Worm (Caenorhabditis elegans) whole organism, L2 larva: ENCODE results near the gene T24C4.3.

Experiments
- ama-1 ChIP-seq: fragments of 150-350 bp; optimal IDR thresholded peaks from 2 replicates; lab custom pipeline; 2018; ENCODE audit warnings: inconsistent platforms
- ceh-82 ChIP-seq: fragments of 150-350 bp; optimal IDR thresholded peaks from 2 replicates; lab custom pipeline; 2014; ENCODE audit warnings: missing biosample characterization, missing genetic modification characterization
- elt-1 ChIP-seq: fragments of 150-350 bp; optimal IDR thresholded peaks from 2 replicates; lab custom pipeline; 2014; ENCODE audit warnings: missing biosample characterization, missing genetic modification characterization
- skn-1 ChIP-seq: sonication (generic microtip); optimal IDR thresholded peaks from 2 replicates; lab custom pipeline; 2017; ENCODE audit warnings: missing biosample characterization, missing genetic modification characterization

DNA sequence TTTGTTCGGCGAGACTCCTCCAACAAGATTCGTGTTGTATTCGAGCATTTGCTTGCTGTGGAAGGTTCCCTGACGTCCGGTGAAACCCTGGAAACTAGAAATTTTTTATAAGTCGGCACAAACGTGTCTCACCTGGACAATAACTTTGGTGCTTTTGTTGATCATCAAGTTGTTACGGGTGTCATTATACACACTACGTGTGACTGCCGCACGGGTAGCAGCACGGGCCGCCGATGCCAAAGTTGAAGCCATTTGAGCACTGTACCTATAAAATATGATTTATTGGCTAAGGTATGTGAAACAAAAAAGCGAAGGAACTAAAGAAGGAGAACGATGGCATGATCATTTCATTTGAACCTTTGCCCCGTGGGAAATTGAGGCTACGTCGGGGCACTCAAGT, 28.9 kb upstream of the T24C4.3 start, which contains the start of gene sucl-2:
- TF ChIP-seq ceh-82 (tag; lab: Kevin White, UChicago) (no peak), ama-1 (lab: Kevin White, UChicago) (no peak), elt-1 (tag; lab: Kevin White, UChicago) (no peak), skn-1 (tag; lab: Kevin White, UChicago) (no peak)
